Worm (Caenorhabditis elegans): ENCODE measurements around the gene vps-15.

DNA sequence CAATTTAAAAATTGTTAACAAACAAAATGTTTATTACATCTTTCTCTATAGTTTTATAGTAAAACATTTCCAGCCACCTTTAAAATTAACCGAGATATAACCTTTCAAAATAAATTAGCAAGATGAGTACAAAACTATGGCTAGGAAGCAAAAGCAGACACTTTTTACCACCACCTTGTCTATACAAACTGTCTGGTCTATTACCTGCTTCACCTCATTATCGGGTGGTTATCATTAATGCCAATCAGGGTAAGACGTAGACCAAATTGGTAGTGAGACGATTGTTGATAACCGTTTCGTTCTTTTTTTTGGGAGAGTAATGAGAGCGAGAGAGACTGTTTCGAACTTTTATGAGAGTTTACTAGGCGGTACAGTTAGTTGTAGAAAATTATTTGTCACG, 20.7 kb upstream of the vps-15 start:
- TF ChIP-seq unc-62 (GFP tag; optimal IDR thresholded peaks at IDR 0.05), result no peak
- TF ChIP-seq nhr-12 (tag; optimal IDR thresholded peaks at IDR 0.05), result no peak
- TF ChIP-seq nhr-76 (tag; optimal IDR thresholded peaks at IDR 0.05), result no peak
- TF ChIP-seq R02D3.7 (tag; optimal IDR thresholded peaks at IDR 0.05), result no peak
- no peak for TF ChIP-seq pha-4 (tag; optimal IDR thresholded peaks at IDR 0.05)
- TF ChIP-seq tbx-2 (tag; optimal IDR thresholded peaks at IDR 0.05), result no peak
- TF ChIP-seq unc-39 (tag; optimal IDR thresholded peaks at IDR 0.05), result no peak
- no peak for TF ChIP-seq nhr-28 (tag; optimal IDR thresholded peaks at IDR 0.05)
- TF ChIP-seq fkh-2 (tag; optimal IDR thresholded peaks at IDR 0.05), result no peak
- TF ChIP-seq sea-2 (GFP tag; optimal IDR thresholded peaks at IDR 0.05), result no peak

Measured in whole organism, L3 larva.